Fruit fly (Drosophila melanogaster): Measurements from ENCODE around the gene CG3638.

The CG3638 gene

DNA sequence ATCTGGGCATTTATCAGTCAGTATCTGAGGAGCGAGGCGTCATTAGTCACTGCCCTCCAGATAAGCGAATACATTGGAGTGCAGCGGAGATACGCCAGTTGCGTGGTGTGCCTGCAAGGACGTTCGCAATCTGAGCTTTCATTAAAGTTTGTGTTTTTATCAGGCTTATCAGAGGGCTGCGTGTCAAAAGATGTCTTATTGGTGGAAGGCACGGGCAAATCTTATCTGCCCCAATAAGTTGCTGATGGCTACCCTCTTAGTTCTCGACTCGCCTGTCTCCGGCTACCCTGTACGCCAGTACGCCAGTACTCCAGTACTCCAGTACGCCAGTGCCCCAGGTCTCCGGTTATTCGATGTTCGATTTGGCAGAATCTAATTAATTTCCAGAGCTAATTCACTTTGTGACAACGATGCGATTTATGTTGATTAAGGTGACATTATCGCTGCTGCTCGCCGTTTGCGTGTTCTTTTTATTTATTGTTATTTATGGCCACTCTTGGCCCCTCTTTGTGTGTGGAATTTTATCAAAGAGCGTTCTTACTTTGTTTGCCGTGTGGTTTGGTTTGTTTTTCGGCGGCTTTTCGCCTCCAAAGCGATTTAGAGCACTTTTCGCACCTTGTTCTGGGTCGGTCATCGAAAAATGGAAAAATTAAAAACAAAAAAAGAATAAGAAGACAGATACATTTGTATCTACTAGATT, 20.4 kb upstream of the CG3638 start (continued):
- TF ChIP-seq ase (GFP tag; IDR thresholded peaks at IDR 0.05) (no peak), HmgD (GFP tag; optimal IDR thresholded peaks at IDR 0.05) (no peak), onecut (GFP tag; IDR thresholded peaks at IDR 0.05) (no peak), pho (GFP tag; optimal IDR thresholded peaks at IDR 0.05) (no peak), zfh1 (GFP tag; IDR thresholded peaks at IDR 0.05) (no peak), Scr (GFP tag; IDR thresholded peaks at IDR 0.05; ENCODE audit: partially characterized antibody) (no peak), shn (GFP tag; optimal IDR thresholded peaks at IDR 0.05) (no peak), CG10543 (GFP tag; optimal IDR thresholded peaks at IDR 0.05) (peak; percentile 26), Hey (tag; optimal IDR thresholded peaks at IDR 0.05) (peak; percentile 54), Hmx (GFP tag; optimal IDR thresholded peaks at IDR 0.05) (no peak), CG32772 (GFP tag; IDR thresholded peaks at IDR 0.05) (no peak), CG7745 (tag; optimal IDR thresholded peaks at IDR 0.05) (no peak), Dp (GFP tag; optimal IDR thresholded peaks at IDR 0.05) (no peak), maf-S (GFP tag; optimal IDR thresholded peaks at IDR 0.05) (no peak), ftz-f1 (GFP tag; optimal IDR thresholded peaks at IDR 0.05) (no peak), lab (GFP tag; optimal IDR thresholded peaks at IDR 0.05) (peak; percentile 58), ken (GFP tag; IDR thresholded peaks at IDR 0.05) (no peak), CG18599 (GFP tag; optimal IDR thresholded peaks at IDR 0.05) (peak; percentile 26), gce (GFP tag; IDR thresholded peaks at IDR 0.05) (no peak), CG10366 (GFP tag; IDR thresholded peaks at IDR 0.05) (no peak), pnt (GFP tag; optimal IDR thresholded peaks at IDR 0.05) (no peak), CG12219 (GFP tag; optimal IDR thresholded peaks at IDR 0.05) (no peak), CG2116 (GFP tag; optimal IDR thresholded peaks at IDR 0.05) (no peak), CG9609 (GFP tag; optimal IDR thresholded peaks at IDR 0.05) (no peak), exex (tag; optimal IDR thresholded peaks at IDR 0.05) (peak; percentile 91), CG15073 (GFP tag; optimal IDR thresholded peaks at IDR 0.05) (no peak), CG31441 (GFP tag; IDR thresholded peaks at IDR 0.05) (no peak), CG5245 (GFP tag; optimal IDR thresholded peaks at IDR 0.05) (no peak), Atf6 (GFP tag; IDR thresholded peaks at IDR 0.05) (no peak), sim (GFP tag; IDR thresholded peaks at IDR 0.05) (no peak), Med (GFP tag) (peak; percentile 12), Oaz (GFP tag; IDR thresholded peaks at IDR 0.05) (no peak), Hr3 (GFP tag; optimal IDR thresholded peaks at IDR 0.05) (no peak), eyg (GFP tag; optimal IDR thresholded peaks at IDR 0.05) (no peak), CG11560 (tag; IDR thresholded peaks at IDR 0.05) (no peak), nerfin-2 (GFP tag; IDR thresholded peaks at IDR 0.05; ENCODE audit: partially characterized antibody) (no peak), Dbx (GFP tag; IDR thresholded peaks at IDR 0.05) (0 out of 3 replicates have a peak, but pooled peaks have one; percentile 12), CG42726 (GFP tag; IDR thresholded peaks at IDR 0.05; ENCODE audit: partially characterized antibody) (no peak), grn (GFP tag; optimal IDR thresholded peaks at IDR 0.05) (peak; percentile 57), GATAe (GFP tag; conservative IDR thresholded peaks at IDR 0.05) (peak; percentile 57; the same call in 1 of the 2 replicates), Vsx1 (GFP tag; optimal IDR thresholded peaks at IDR 0.05) (peak; percentile 32), ara (GFP tag; IDR thresholded peaks at IDR 0.05) (no peak), CG3847 (GFP tag; IDR thresholded peaks at IDR 0.05) (no peak), phol (tag; optimal IDR thresholded peaks at IDR 0.05) (no peak), dati (GFP tag; IDR thresholded peaks at IDR 0.05) (no peak), vnd (GFP tag; IDR thresholded peaks at IDR 0.05; ENCODE audit: partially characterized antibody) (no peak), CG8359 (GFP tag; optimal IDR thresholded peaks at IDR 0.05; ENCODE audit: borderline replicate concordance) (no peak), Lim3 (GFP tag; IDR thresholded peaks at IDR 0.05) (0 out of 2 replicates have a peak, but pooled peaks have one; percentile 9), hb (GFP tag; IDR thresholded peaks at IDR 0.05; ENCODE audit: partially characterized antibody) (no peak), CG13296 (GFP tag; optimal IDR thresholded peaks at IDR 0.05) (peak; percentile 13)

All from whole organism, embryonic.